Worm (Caenorhabditis elegans) whole organism, L4/young adult: ENCODE data around the gene his-59.

Experiments used
- W03F9.2 ChIP-seq: fragments of 150-350 bp; optimal IDR thresholded peaks from 2 replicates; lab custom pipeline; 2014; ENCODE audit warnings: missing biosample characterization, missing genetic modification characterization
- dao-5 ChIP-seq: sonication (generic microtip); optimal IDR thresholded peaks from 2 replicates; lab custom pipeline; 2016; ENCODE audit warnings: missing genotype, missing genetic modification characterization, moderate library complexity, missing compliant biosample characterization
- him-1 ChIP-seq: sonication (generic microtip); optimal IDR thresholded peaks from 2 replicates; lab custom pipeline; 2016; ENCODE audit warnings: missing genotype, missing genetic modification reagents, missing genetic modification characterization, missing compliant biosample characterization

The his-59 gene

DNA sequence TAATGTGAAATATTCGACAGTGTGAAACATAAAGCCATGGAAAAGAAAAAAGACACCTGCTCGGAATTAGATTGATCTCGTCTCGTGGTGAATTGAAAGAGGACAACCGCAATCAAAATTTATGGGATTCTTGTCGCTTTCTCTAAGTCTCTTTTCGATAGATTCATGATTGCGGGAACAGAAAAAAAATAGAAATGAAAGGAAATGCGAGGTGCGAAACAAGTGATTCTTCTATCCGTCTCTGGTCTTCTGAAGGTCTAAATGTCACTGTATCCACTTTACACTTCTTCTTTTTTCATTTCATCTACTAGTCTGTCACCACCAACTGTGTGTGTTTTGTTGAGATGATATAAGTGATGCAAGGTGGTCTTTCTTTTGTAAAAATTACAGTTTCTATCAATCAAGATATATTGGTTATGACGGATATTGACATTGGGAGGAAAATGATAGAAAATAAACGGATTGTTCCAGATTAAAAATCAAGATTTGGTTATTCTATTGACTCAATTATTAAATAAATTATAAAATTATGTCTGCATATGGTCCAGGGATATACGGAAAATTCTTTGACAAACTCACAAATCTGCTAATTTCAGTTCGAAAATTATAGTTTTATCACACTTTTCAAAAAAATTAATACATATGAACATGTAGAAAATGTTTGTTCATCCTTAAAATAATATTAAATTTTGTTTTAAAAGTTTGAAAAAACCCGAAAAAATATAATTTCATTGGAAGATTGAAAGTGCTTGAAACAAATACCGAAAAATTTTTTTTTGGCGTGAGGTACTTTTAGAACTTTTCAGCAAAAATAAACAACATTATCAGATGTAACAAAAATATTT, 42.4 kb downstream of the his-59 start:
- TF ChIP-seq W03F9.2 (tag; lab: Kevin White, UChicago) (no peak), him-1 (tag; lab: Kevin White, UChicago) (no peak), dao-5 (tag; lab: Kevin White, UChicago) (no peak)

DNA sequence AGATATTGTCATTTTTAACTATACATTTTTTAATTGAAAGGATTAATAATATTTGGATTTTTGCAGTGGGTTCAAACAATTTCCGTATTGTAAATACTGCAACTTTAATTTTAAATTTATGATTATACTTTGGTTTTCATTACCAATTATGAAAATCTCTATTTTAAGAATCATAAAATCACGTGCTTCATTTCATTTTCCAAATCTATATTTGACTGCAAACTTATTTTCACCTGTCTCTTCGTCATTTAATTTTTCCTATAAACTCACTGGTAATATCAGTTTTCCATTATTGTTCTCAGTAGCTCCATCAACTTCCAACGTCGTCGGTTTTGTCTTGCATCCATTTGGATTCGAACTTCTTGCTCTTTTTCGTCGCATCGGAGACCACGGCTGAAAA, 44.3 kb downstream of the his-59 start, which contains the start of gene R05G6.1:
TSS of gene R05G6.1 (plus strand) at position 301 of the 400 bp plus-strand sequence.
- TF ChIP-seq W03F9.2 (tag; lab: Kevin White, UChicago), result no peak
- TF ChIP-seq dao-5 (tag; lab: Kevin White, UChicago), result no peak
- no peak for TF ChIP-seq him-1 (tag; lab: Kevin White, UChicago)
